Fruit fly (Drosophila melanogaster): ENCODE data around the gene CG13445.

Gene CG13445

DNA sequence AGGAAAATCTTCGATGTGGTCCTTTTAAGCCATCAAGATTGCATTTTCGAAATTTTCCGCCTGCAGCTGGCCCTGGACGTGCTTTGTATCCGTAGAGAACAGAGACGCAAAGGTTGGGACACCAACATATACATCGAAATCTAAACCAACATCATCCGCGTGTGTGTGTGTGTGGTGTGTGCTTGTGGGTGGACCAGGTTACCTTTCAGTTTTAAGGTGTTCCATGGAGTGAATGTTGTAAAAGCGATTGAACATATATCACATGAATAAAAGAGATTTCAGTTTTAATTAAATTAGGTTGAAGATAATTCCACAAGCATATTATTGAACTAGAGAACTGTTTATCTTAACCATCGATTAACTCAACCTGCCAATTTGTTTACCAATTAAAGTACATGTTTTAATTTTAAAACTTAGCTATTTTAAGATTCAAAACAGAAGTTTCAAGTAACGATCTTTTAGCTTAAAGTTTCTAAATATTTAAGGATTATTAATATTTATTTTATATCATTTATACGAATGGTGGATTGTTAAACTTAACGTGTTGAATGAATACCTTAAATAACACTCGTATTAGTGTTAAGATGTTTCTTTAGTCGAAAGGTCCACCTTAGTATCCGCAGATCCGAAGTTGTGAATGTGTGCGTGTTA is 17.8 kb downstream of the CG13445 start (continued):
- TF ChIP-seq Smox (GFP tag; optimal IDR thresholded peaks at IDR 0.05) = peak; percentile 86
- TF ChIP-seq OdsH (GFP tag; optimal IDR thresholded peaks at IDR 0.05) = peak; percentile 90
- TF ChIP-seq Gug (GFP tag; IDR thresholded peaks at IDR 0.05) = peak; percentile 57
- peak; percentile 92 for TF ChIP-seq CG6854 (GFP tag; optimal IDR thresholded peaks at IDR 0.05)
- peak; percentile 88 for TF ChIP-seq Met (GFP tag; optimal IDR thresholded peaks at IDR 0.05)
- peak; percentile 79 for TF ChIP-seq cyc (GFP tag; optimal IDR thresholded peaks at IDR 0.05)
- peak; percentile 95 for TF ChIP-seq CG32006 (GFP tag; optimal IDR thresholded peaks at IDR 0.05)
- TF ChIP-seq achi (GFP tag; optimal IDR thresholded peaks at IDR 0.05) = peak; percentile 90
- peak in 1 of 2 experiments; percentile 41 for TF ChIP-seq salr (GFP tag; optimal IDR thresholded peaks at IDR 0.05)
- TF ChIP-seq ss (GFP tag; optimal IDR thresholded peaks at IDR 0.05) = peak in 1 of 2 experiments; percentile 94
- TF ChIP-seq CG6808 (GFP tag; optimal IDR thresholded peaks at IDR 0.05) = peak; percentile 94
- TF ChIP-seq Hr39 (GFP tag; optimal IDR thresholded peaks at IDR 0.05) = peak; percentile 84
- peak; percentile 90 for TF ChIP-seq CG11762 (GFP tag; optimal IDR thresholded peaks at IDR 0.05; ENCODE audit: insufficient read depth)
- peak; percentile 93 for TF ChIP-seq esn (GFP tag; optimal IDR thresholded peaks at IDR 0.05)
- TF ChIP-seq dsx (GFP tag; optimal IDR thresholded peaks at IDR 0.05; ENCODE audit: poor library complexity, severe bottlenecking) = no peak
- TF ChIP-seq CG15336 (GFP tag; IDR thresholded peaks at IDR 0.05) = peak; percentile 86
- TF ChIP-seq svp (GFP tag) = peak; percentile 95
- TF ChIP-seq Eip78C (GFP tag) = peak; percentile 95
- peak; percentile 90 for TF ChIP-seq CG8632 (GFP tag; optimal IDR thresholded peaks at IDR 0.05)
- peak; percentile 88 for TF ChIP-seq Sox14 (GFP tag; optimal IDR thresholded peaks at IDR 0.05)
- peak; percentile 84 for TF ChIP-seq Sox102F (GFP tag; optimal IDR thresholded peaks at IDR 0.05)

DNA sequence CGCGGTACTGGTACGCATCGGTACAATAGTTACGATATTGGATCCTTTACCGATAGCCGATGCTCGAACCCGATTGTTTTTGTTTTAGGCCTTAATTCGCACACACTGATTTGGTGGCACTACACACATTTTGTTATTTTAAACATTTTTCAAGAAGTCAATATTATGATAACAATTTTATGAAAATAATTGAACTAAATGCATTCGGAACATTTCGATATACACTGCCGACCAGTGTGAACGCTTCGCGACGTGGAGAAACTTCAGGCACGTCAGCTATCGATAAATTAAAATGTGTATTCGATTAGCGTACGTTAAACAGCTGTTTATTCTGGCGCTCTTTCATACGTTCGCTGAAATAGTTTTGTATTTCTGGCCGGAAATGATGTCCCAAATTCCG is 22.9 kb downstream of the CG13445 start, which contains the start of gene CG12713:
Gene CG12713, plus strand, starts transcription at position 319 of the 400 bp plus-strand sequence.
- TF ChIP-seq fd59A (GFP tag; optimal IDR thresholded peaks at IDR 0.05) (no peak), CG6808 (GFP tag; optimal IDR thresholded peaks at IDR 0.05) (no peak), Hr39 (GFP tag; optimal IDR thresholded peaks at IDR 0.05) (peak; percentile 17), lz (GFP tag; optimal IDR thresholded peaks at IDR 0.05) (peak; percentile 28), Sox14 (GFP tag; optimal IDR thresholded peaks at IDR 0.05) (peak; percentile 27), CG3032 (tag; optimal IDR thresholded peaks at IDR 0.05) (peak; percentile 25), CG31627 (GFP tag; optimal IDR thresholded peaks at IDR 0.05) (peak; percentile 1), dsx (GFP tag; optimal IDR thresholded peaks at IDR 0.05; ENCODE audit: poor library complexity, severe bottlenecking) (no peak), esn (GFP tag; optimal IDR thresholded peaks at IDR 0.05) (peak; percentile 39), CG3919 (GFP tag; optimal IDR thresholded peaks at IDR 0.05) (no peak), Eip75B (GFP tag; optimal IDR thresholded peaks at IDR 0.05) (peak; percentile 12), fkh (GFP tag; optimal IDR thresholded peaks at IDR 0.05) (no peak), Eip78C (GFP tag) (peak; percentile 6)

DNA sequence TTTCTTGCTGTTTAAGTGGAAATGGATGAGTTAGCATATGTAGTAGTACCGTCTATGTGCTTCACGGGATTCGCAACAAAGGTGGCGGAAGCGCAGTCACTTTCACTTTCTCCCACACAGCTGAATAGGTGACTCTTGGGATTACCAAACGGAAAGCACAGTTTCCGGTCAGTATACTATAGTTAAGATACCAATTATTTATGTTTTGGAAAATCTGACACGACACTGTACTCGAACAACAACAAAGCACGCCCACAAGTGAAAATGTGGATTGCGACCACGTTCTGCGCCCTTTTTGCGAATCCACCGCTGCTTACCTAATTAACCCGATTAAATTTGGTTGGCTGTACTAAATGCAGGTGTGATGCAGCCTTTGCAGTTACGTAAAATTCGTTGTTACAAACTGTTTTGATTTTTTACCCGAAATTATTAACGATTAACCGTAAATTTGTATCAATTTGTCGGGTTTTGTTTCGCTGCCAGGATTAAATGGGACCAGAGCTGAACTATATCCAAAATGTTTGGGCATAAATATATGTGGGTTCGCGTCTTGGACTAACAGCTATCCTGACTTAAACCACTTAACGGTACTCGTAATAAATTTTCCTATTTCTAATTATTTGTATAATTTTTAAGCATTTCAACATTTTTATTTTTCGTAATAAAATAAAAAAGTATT is 25.7 kb downstream of the CG13445 start, which contains the start of gene CG18081:
Gene CG18081, minus strand, starts transcription at position 512 of the 679 bp plus-strand sequence.
- TF ChIP-seq Lpt (GFP tag; optimal IDR thresholded peaks at IDR 0.05) = no peak
- no peak for TF ChIP-seq CG10631 (GFP tag; optimal IDR thresholded peaks at IDR 0.05)
- TF ChIP-seq Ets96B (tag; optimal IDR thresholded peaks at IDR 0.05) = no peak
- TF ChIP-seq CG16779 (tag; optimal IDR thresholded peaks at IDR 0.05) = no peak
- TF ChIP-seq Eip78C (GFP tag) = peak; percentile 49
- no peak for TF ChIP-seq CG11762 (GFP tag; optimal IDR thresholded peaks at IDR 0.05; ENCODE audit: insufficient read depth)
- no peak for TF ChIP-seq CG8119 (GFP tag; IDR thresholded peaks at IDR 0.05)
- peak; percentile 35 for TF ChIP-seq Sox14 (GFP tag; optimal IDR thresholded peaks at IDR 0.05)
- TF ChIP-seq Blimp-1 (GFP tag; optimal IDR thresholded peaks at IDR 0.05) = peak; percentile 65

All from whole organism, prepupa.